Fruit fly (Drosophila melanogaster) whole organism, embryonic: ENCODE data around the gene CG14085.

Experiments
- Abd-B ChIP-seq: fragments of 200-800 bp; sonication (Bioruptor generic); optimal IDR thresholded peaks from 2 replicates; lab custom pipeline; 2018; ENCODE audit warnings: missing biosample characterization, mild to moderate bottlenecking, missing genetic modification characterization, moderate library complexity
- CG17568 ChIP-seq: fragments of 200-800 bp; sonication (Bioruptor generic); optimal IDR thresholded peaks from 2 replicates; lab custom pipeline; 2018; ENCODE audit warnings: missing biosample characterization, mild to moderate bottlenecking, missing genetic modification characterization, moderate library complexity
- CoRest ChIP-seq: fragments of 200-800 bp; sonication (Bioruptor generic); optimal IDR thresholded peaks from 3 replicates; lab custom pipeline; 2018; ENCODE audit warnings: missing biosample characterization, mild to moderate bottlenecking, missing genetic modification characterization, moderate library complexity

DNA sequence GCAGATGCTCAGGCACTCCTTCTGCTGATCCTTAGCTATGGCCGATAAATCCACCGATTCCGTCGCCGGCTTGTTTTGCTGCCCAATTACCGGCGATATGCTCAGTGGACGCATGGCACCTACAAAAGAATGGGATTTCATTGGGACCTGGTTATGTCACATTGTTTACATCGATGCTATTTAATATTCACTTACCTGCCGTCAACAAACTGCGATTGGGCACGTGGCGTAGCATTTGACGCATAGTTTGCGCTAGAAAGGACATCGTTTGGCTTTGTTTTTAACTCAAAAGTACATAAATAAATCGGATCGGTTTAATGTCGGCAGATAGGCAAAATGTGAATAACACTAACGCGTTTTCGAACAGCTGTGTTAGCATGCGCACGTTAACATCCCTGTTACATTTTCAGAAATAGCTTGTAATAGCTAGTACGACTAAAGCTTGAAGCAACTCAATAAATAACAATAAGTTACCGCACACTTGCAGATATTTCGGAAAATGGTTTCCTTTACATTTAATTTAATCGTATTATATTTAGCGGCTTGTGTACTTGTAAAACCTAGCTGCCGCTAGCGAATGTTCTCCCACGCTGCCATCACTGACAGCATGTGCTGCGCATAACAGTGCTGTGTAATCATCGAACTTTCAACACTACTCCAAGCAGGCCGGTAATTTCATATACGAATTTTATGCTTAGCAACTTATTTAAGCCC is 14.3 kb upstream of the CG14085 start, which contains the start of the genes mRpL21 and rept:
- TF ChIP-seq CoRest (tag; lab: Kevin White, UChicago) = peak; percentile 57
- TF ChIP-seq CG17568 (GFP tag; lab: Kevin White, UChicago) = peak; percentile 50
- TF ChIP-seq Abd-B (GFP tag; lab: Kevin White, UChicago) = no peak
